Worm (Caenorhabditis elegans) whole organism, young adult: ENCODE data around the gene F54D5.5.

Experiments
- C17E4.6 ChIP-seq: fragments of 200-800 bp; sonication (Bioruptor generic); IDR thresholded peaks from 2 replicates; pipeline ENCODE4 v1.3.6; 2022; ENCODE audit warnings: missing genetic modification reagents, missing genetic modification characterization, missing compliant biosample characterization
- D2030.7 ChIP-seq: fragments of 200-800 bp; sonication (Bioruptor generic); IDR thresholded peaks from 2 replicates; pipeline ENCODE4 v1.3.6; 2022; ENCODE audit warnings: missing genetic modification reagents, missing genetic modification characterization, missing compliant biosample characterization
- F23B12.7 ChIP-seq: sonication (generic microtip); optimal IDR thresholded peaks from 2 replicates; lab custom pipeline; 2017; ENCODE audit warnings: missing genetic modification characterization, mild to moderate bottlenecking, missing compliant biosample characterization, antibody characterized with exemption, moderate library complexity; ENCODE audit not compliant: insufficient read depth
- F33H1.4 ChIP-seq: fragments of 200-800 bp; sonication (Bioruptor generic); IDR thresholded peaks from 2 replicates; pipeline ENCODE4 v1.3.6; 2022; ENCODE audit warnings: missing genetic modification reagents, missing genetic modification characterization, missing compliant biosample characterization
- F39B2.1 ChIP-seq: fragments of 200-800 bp; sonication (Bioruptor generic); IDR thresholded peaks from 2 replicates; pipeline ENCODE4 v1.3.6; 2022; ENCODE audit warnings: missing genetic modification reagents, missing genetic modification characterization, missing compliant biosample characterization
- K12H6.12 ChIP-seq: fragments of 200-800 bp; sonication (Bioruptor generic); optimal IDR thresholded peaks from 2 replicates; lab custom pipeline; 2018; ENCODE audit warnings: mild to moderate bottlenecking, missing genetic modification characterization, missing compliant biosample characterization
- Y53F4B.3 ChIP-seq: fragments of 200-800 bp; sonication (Bioruptor generic); IDR thresholded peaks from 2 replicates; pipeline ENCODE4 v1.3.6; 2022; ENCODE audit warnings: missing genetic modification reagents, missing genetic modification characterization, missing compliant biosample characterization
- Y56A3A.18 ChIP-seq: fragments of 200-800 bp; sonication (Bioruptor generic); IDR thresholded peaks from 2 replicates; pipeline ENCODE4 v1.3.6; 2022; ENCODE audit warnings: missing genetic modification reagents, missing genetic modification characterization, missing compliant biosample characterization
- ZK185.1 ChIP-seq: sonication (generic microtip); optimal IDR thresholded peaks from 2 replicates; lab custom pipeline; 2016; ENCODE audit warnings: mild to moderate bottlenecking, missing genetic modification characterization, missing compliant biosample characterization; ENCODE audit not compliant: poor library complexity, severe bottlenecking
- ama-1 ChIP-seq, 3 experiments: fragments of 150-350 bp in 1 of 3; sonication (generic microtip) in 2 of 3; optimal IDR thresholded peaks; 2 replicates each; lab custom pipeline; 2014 to 2018; ENCODE audit warnings: missing biosample characterization in 2 of 3, missing genetic modification characterization in 2 of 3, missing genetic modification reagents in 2 of 3
- attf-5 ChIP-seq: fragments of 200-800 bp; sonication (Bioruptor generic); optimal IDR thresholded peaks from 2 replicates; lab custom pipeline; 2018; ENCODE audit warnings: mild to moderate bottlenecking, missing genetic modification characterization, missing compliant biosample characterization
- ceh-100 ChIP-seq: fragments of 200-800 bp; sonication (Bioruptor generic); IDR thresholded peaks from 2 replicates; pipeline ENCODE4 v1.3.6; 2022; ENCODE audit warnings: missing genetic modification reagents, missing genetic modification characterization, missing compliant biosample characterization
- ceh-40 ChIP-seq: fragments of 200-800 bp; sonication (Bioruptor generic); IDR thresholded peaks from 2 replicates; pipeline ENCODE4 v1.3.6; 2022; ENCODE audit warnings: missing genetic modification characterization, missing compliant biosample characterization
- ceh-91 ChIP-seq: fragments of 200-800 bp; sonication (Bioruptor generic); IDR thresholded peaks from 2 replicates; pipeline ENCODE4 v1.3.6; 2022; ENCODE audit warnings: missing genetic modification reagents, missing genetic modification characterization, missing compliant biosample characterization
- chd-7 ChIP-seq: sonication (generic microtip); optimal IDR thresholded peaks from 2 replicates; lab custom pipeline; 2016; ENCODE audit warnings: mild to moderate bottlenecking, missing genetic modification characterization, moderate library complexity, missing compliant biosample characterization
- efl-1 ChIP-seq: fragments of 150-350 bp; optimal IDR thresholded peaks from 2 replicates; lab custom pipeline; 2014; ENCODE audit warnings: missing biosample characterization, missing genetic modification reagents, missing genetic modification characterization
- him-1 ChIP-seq: sonication (generic microtip); optimal IDR thresholded peaks from 2 replicates; lab custom pipeline; 2016; ENCODE audit warnings: missing genotype, missing genetic modification reagents, missing genetic modification characterization, missing compliant biosample characterization
- hmg-20 ChIP-seq: fragments of 200-800 bp; sonication (Bioruptor generic); IDR thresholded peaks from 2 replicates; pipeline ENCODE4 v1.3.6; 2022; ENCODE audit warnings: missing genetic modification reagents, missing genetic modification characterization, missing compliant biosample characterization
- lag-1 ChIP-seq: fragments of 200-800 bp; sonication (Bioruptor generic); IDR thresholded peaks from 2 replicates; pipeline ENCODE4 v1.3.6; 2022; ENCODE audit warnings: missing genetic modification reagents, missing genetic modification characterization, missing compliant biosample characterization
- let-526 ChIP-seq: fragments of 200-800 bp; sonication (Bioruptor generic); IDR thresholded peaks from 2 replicates; pipeline ENCODE4 v1.3.6; 2022; ENCODE audit warnings: missing genetic modification reagents, missing genetic modification characterization, missing compliant biosample characterization
- let-607 ChIP-seq, 2 experiments: fragments of 200-800 bp in 1 of 2; sonication (Bioruptor generic) in 1 of 2; sonication (generic microtip) in 1 of 2; optimal IDR thresholded peaks; 2 replicates each; lab custom pipeline; 2016 to 2018; ENCODE audit warnings: mild to moderate bottlenecking in 2 of 2, missing compliant biosample characterization in 2 of 2, missing genetic modification characterization in 2 of 2, moderate library complexity in 2 of 2, missing genotype in 1 of 2
- lsl-1 ChIP-seq: fragments of 200-800 bp; sonication (Bioruptor generic); optimal IDR thresholded peaks from 2 replicates; lab custom pipeline; 2018; ENCODE audit warnings: mild to moderate bottlenecking, missing genetic modification characterization, moderate library complexity, missing compliant biosample characterization
- madf-10 ChIP-seq: sonication (generic microtip); optimal IDR thresholded peaks from 2 replicates; lab custom pipeline; 2016; ENCODE audit warnings: mild to moderate bottlenecking, missing genetic modification characterization, missing compliant biosample characterization
- madf-6 ChIP-seq: fragments of 200-800 bp; sonication (Bioruptor generic); IDR thresholded peaks from 2 replicates; pipeline ENCODE4 v1.3.6; 2022; ENCODE audit warnings: missing genetic modification reagents, missing genetic modification characterization, missing compliant biosample characterization
- madf-8 ChIP-seq: fragments of 200-800 bp; sonication (Bioruptor generic); conservative IDR thresholded peaks from 2 replicates; pipeline ENCODE4 v1.3.6; 2022; ENCODE audit warnings: missing genetic modification reagents, missing genetic modification characterization, missing compliant biosample characterization
- mcd-1 ChIP-seq: fragments of 200-800 bp; sonication (Bioruptor generic); IDR thresholded peaks from 2 replicates; pipeline ENCODE4 v1.3.6; 2022; ENCODE audit warnings: missing genetic modification reagents, missing genetic modification characterization, missing compliant biosample characterization
- nhr-27 ChIP-seq: fragments of 200-800 bp; sonication (Bioruptor generic); optimal IDR thresholded peaks from 2 replicates; lab custom pipeline; 2018; ENCODE audit warnings: mild to moderate bottlenecking, missing genetic modification characterization, moderate library complexity, missing compliant biosample characterization
- nhr-80 ChIP-seq: sonication (generic microtip); optimal IDR thresholded peaks from 2 replicates; lab custom pipeline; 2016; ENCODE audit warnings: missing genetic modification characterization, missing compliant biosample characterization
- nhr-90 ChIP-seq: sonication (generic microtip); optimal IDR thresholded peaks from 2 replicates; lab custom pipeline; 2016; ENCODE audit warnings: missing genotype, mild to moderate bottlenecking, missing genetic modification characterization, missing compliant biosample characterization
- pbrm-1 ChIP-seq: fragments of 200-800 bp; sonication (Bioruptor generic); IDR thresholded peaks from 2 replicates; pipeline ENCODE4 v1.3.6; 2022; ENCODE audit warnings: missing genetic modification reagents, missing genetic modification characterization, missing compliant biosample characterization
- rcor-1 ChIP-seq: fragments of 200-800 bp; sonication (Bioruptor generic); IDR thresholded peaks from 2 replicates; pipeline ENCODE4 v1.3.6; 2022; ENCODE audit warnings: missing genetic modification reagents, missing genetic modification characterization, missing compliant biosample characterization
- unc-62 ChIP-seq: fragments of 150-350 bp; optimal IDR thresholded peaks from 2 replicates; lab custom pipeline; 2014; ENCODE audit warnings: missing biosample characterization, missing genetic modification reagents, missing genetic modification characterization
- xnd-1 ChIP-seq: sonication (generic microtip); optimal IDR thresholded peaks from 2 replicates; lab custom pipeline; 2016; ENCODE audit warnings: missing genotype, missing genetic modification reagents, missing genetic modification characterization, missing compliant biosample characterization
- ztf-18 ChIP-seq: sonication (generic microtip); optimal IDR thresholded peaks from 2 replicates; lab custom pipeline; 2016; ENCODE audit warnings: missing genotype, mild to moderate bottlenecking, missing genetic modification characterization, missing compliant biosample characterization
- ztf-25 ChIP-seq: fragments of 200-800 bp; sonication (Bioruptor generic); IDR thresholded peaks from 2 replicates; pipeline ENCODE4 v1.3.6; 2022; ENCODE audit warnings: missing genetic modification reagents, missing genetic modification characterization, missing compliant biosample characterization
- ztf-3 ChIP-seq: fragments of 200-800 bp; sonication (Bioruptor generic); optimal IDR thresholded peaks from 2 replicates; lab custom pipeline; 2018; ENCODE audit warnings: mild to moderate bottlenecking, missing genetic modification characterization, missing compliant biosample characterization

F54D5.5 gene

DNA sequence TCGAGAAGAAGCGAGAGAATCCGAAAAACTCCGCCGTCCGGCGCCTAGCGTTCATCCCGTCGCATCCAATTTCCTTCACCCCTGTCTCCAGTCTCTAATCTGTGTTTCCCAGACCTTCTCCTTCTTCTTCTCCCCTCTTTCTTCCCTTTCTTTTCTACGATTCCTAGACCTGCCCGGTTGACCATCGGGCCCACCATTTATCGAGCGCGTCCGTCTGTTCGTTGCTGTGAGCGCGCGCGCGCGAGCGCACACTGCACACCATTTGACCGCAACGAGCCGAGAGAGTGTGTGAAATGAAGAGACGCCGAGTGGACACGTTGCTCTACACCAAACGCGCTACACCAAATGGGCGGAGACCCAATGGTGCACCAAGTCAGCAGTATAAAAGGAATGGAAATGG lies 29.7 kb downstream of the F54D5.5 start (continued):
- peak; percentile 80 for TF ChIP-seq lsl-1 (GFP tag; lab: Kevin White, UChicago)
- TF ChIP-seq rcor-1 (GFP tag; lab: Robert Waterston, UW) = peak; percentile 47; the same call in 1 of the 2 replicates
- TF ChIP-seq F39B2.1 (GFP tag; lab: Robert Waterston, UW) = no peak
- TF ChIP-seq ceh-100 (GFP tag; lab: Robert Waterston, UW) = peak; percentile 84
- TF ChIP-seq ZK185.1 (tag; lab: Kevin White, UChicago) = no peak
- no peak for TF ChIP-seq ztf-3
- peak; percentile 98 for TF ChIP-seq madf-8 (GFP tag; lab: Robert Waterston, UW)
- TF ChIP-seq F33H1.4 (GFP tag; lab: Robert Waterston, UW) = peak; percentile 79
- no peak for TF ChIP-seq let-607 (tag; optimal IDR thresholded peaks at IDR 0.05; lab: Kevin White, UChicago)
- TF ChIP-seq ama-1 (optimal IDR thresholded peaks at IDR 0.05; lab: Kevin White, UChicago) = no peak
- no peak for TF ChIP-seq ama-1 (GFP tag; optimal IDR thresholded peaks at IDR 0.05; lab: Kevin White, UChicago)
- TF ChIP-seq pbrm-1 (GFP tag; lab: Robert Waterston, UW) = peak; percentile 75; the same call in 1 of the 2 replicates
- TF ChIP-seq, all 124 proteins: peak for 46

DNA sequence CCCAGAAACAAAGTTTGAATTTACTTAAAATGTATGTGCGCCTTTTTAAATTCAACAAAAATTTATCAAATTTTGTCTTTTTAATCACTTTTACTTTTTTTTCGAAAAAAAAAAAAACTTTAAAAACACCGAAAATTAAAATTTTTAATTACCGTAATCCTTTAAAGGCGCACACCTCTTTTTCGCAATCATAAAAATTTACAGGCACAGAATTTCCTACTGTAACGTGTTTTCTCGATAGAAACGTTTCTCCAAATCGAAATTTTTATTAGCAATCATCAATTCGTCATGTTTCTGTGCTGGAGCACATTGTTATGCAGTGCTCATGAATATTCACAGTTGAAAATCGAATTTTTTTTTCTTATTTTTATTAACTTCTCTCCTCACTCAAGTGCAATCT lies 30.3 kb downstream of the F54D5.5 start:
- no peak for TF ChIP-seq hmg-20 (GFP tag; lab: Robert Waterston, UW)
- TF ChIP-seq ceh-100 (GFP tag; lab: Robert Waterston, UW) = no peak
- peak; percentile 92 for TF ChIP-seq madf-6
- no peak for TF ChIP-seq attf-5 (GFP tag; lab: Kevin White, UChicago)
- no peak for TF ChIP-seq lag-1
- no peak for TF ChIP-seq Y53F4B.3 (GFP tag; lab: Robert Waterston, UW)
- no peak for TF ChIP-seq madf-10 (tag; lab: Kevin White, UChicago)
- peak; percentile 31; the same call in 1 of the 2 replicates for TF ChIP-seq F33H1.4 (GFP tag; lab: Robert Waterston, UW)
- TF ChIP-seq ceh-40 (GFP tag; lab: Robert Waterston, UW) = no peak
- no peak for TF ChIP-seq him-1 (tag; lab: Kevin White, UChicago)
- no peak for TF ChIP-seq unc-62 (GFP tag; lab: Kevin White, UChicago)
- peak; percentile 72 for TF ChIP-seq xnd-1 (tag; lab: Kevin White, UChicago)
- no peak for TF ChIP-seq K12H6.12
- TF ChIP-seq efl-1 (GFP tag; lab: Kevin White, UChicago) = no peak
- TF ChIP-seq nhr-27 (tag; lab: Kevin White, UChicago) = no peak
- TF ChIP-seq D2030.7 (GFP tag; lab: Robert Waterston, UW) = 0 out of 2 replicates have a peak, but pooled peaks have one; percentile 28
- no peak for TF ChIP-seq F39B2.1 (GFP tag; lab: Robert Waterston, UW)
- TF ChIP-seq Y56A3A.18 (GFP tag; lab: Robert Waterston, UW) = no peak
- no peak for TF ChIP-seq mcd-1
- no peak for TF ChIP-seq nhr-80 (tag; lab: Kevin White, UChicago)
- TF ChIP-seq ztf-25 (GFP tag; lab: Robert Waterston, UW) = no peak
- no peak for TF ChIP-seq ceh-91 (GFP tag; lab: Robert Waterston, UW)
- no peak for TF ChIP-seq chd-7 (tag; lab: Kevin White, UChicago)
- TF ChIP-seq let-526 (GFP tag; lab: Robert Waterston, UW) = no peak
- no peak for TF ChIP-seq C17E4.6 (GFP tag; lab: Robert Waterston, UW)
- peak; percentile 81 for TF ChIP-seq lsl-1 (GFP tag; lab: Kevin White, UChicago)
- TF ChIP-seq ZK185.1 (tag; lab: Kevin White, UChicago) = no peak
- TF ChIP-seq nhr-90 (tag; lab: Kevin White, UChicago) = no peak
- no peak for TF ChIP-seq ztf-18 (tag; lab: Kevin White, UChicago)
- TF ChIP-seq F23B12.7 (tag; lab: Kevin White, UChicago) = no peak
- TF ChIP-seq madf-8 (GFP tag; lab: Robert Waterston, UW) = peak; percentile 93
- no peak for TF ChIP-seq ztf-3
